Worm (Caenorhabditis elegans) whole organism, midembryonic: ENCODE measurements around the gene cyp-35D1.

ENCODE experiments used
- T22C8.4 ChIP-seq: fragments of 200-800 bp; sonication (Bioruptor generic); IDR thresholded peaks from 2 replicates; pipeline ENCODE4 v1.3.6; 2022; ENCODE audit warnings: missing genetic modification characterization, missing compliant biosample characterization
- flt-1 ChIP-seq: fragments of 200-800 bp; sonication (Bioruptor generic); IDR thresholded peaks from 2 replicates; pipeline ENCODE4 v1.3.6; 2022; ENCODE audit warnings: missing genetic modification characterization, missing compliant biosample characterization
- med-1 ChIP-seq: sonication (generic microtip); optimal IDR thresholded peaks from 2 replicates; lab custom pipeline; 2017; ENCODE audit warnings: missing genetic modification characterization, mild to moderate bottlenecking, missing compliant biosample characterization, antibody characterized with exemption, missing genetic modification reagents; ENCODE audit not compliant: insufficient read depth
- tab-1 ChIP-seq: fragments of 200-800 bp; sonication (Bioruptor generic); IDR thresholded peaks from 2 replicates; pipeline ENCODE4 v1.3.6; 2022; ENCODE audit warnings: missing genetic modification characterization, missing compliant biosample characterization
- ztf-29 ChIP-seq: fragments of 200-800 bp; sonication (Bioruptor generic); IDR thresholded peaks from 2 replicates; pipeline ENCODE4 v1.3.6; 2022; ENCODE audit warnings: missing genetic modification reagents, missing genetic modification characterization, missing compliant biosample characterization

ce11 chrV:16068938-16069337 is at the start of gene cyp-35D1:
- TF ChIP-seq flt-1 (GFP tag; lab: Robert Waterston, UW) = no peak
- TF ChIP-seq ztf-29 (GFP tag; lab: Robert Waterston, UW) = no peak
- no peak for TF ChIP-seq med-1 (GFP tag; lab: Kevin White, UChicago)
- no peak for TF ChIP-seq tab-1 (GFP tag; lab: Robert Waterston, UW)
- no peak for TF ChIP-seq T22C8.4 (GFP tag; lab: Robert Waterston, UW)
